Worm (Caenorhabditis elegans): ENCODE data around the gene W04G3.11.

DNA sequence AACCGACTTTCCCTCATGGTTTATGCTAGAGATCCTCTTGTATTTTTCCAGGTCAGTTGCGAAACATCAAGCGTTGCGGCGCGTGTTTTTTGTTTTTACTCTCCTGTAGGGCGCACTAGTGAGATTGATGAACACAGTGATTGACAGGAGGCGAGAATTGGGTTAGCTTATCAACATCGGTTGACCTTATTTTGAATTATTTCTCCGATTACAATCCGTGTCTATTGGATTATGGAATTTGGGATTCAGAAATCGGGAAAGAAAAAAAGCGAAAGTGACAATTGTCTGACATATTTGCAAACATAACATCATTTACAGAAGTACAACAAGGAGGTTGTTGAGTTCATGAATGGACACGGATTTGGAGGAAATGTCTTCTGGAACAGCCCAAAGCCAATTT lies 28.1 kb upstream of the W04G3.11 start:
- no peak for TF ChIP-seq unc-130 (GFP tag; optimal IDR thresholded peaks at IDR 0.05)
- TF ChIP-seq ceh-82 (tag; optimal IDR thresholded peaks at IDR 0.05) = no peak

All from whole organism, L4 larva.